Fruit fly (Drosophila melanogaster) whole organism, prepupa: ENCODE results near the gene CG31288.

Experiments used
- CG10631 ChIP-seq: fragments of 200-800 bp; sonication (Bioruptor generic); optimal IDR thresholded peaks from 2 replicates; lab custom pipeline; 2016; ENCODE audit warnings: missing biosample characterization, missing genetic modification characterization
- CG11762 ChIP-seq: fragments of 200-800 bp; sonication (Bioruptor generic); optimal IDR thresholded peaks from 3 replicates; lab custom pipeline; 2016; ENCODE audit warnings: missing biosample characterization, missing genetic modification characterization; ENCODE audit not compliant: insufficient read depth
- CG16779 ChIP-seq: fragments of 200-800 bp; sonication (Bioruptor generic); optimal IDR thresholded peaks from 3 replicates; lab custom pipeline; 2017; ENCODE audit warnings: missing biosample characterization, mild to moderate bottlenecking, missing genetic modification characterization
- CG3032 ChIP-seq: fragments of 200-800 bp; optimal IDR thresholded peaks from 2 replicates; lab custom pipeline; 2019; ENCODE audit warnings: missing biosample characterization, mild to moderate bottlenecking, missing genetic modification characterization, moderate library complexity
- CG6276 ChIP-seq: fragments of 200-800 bp; sonication (Bioruptor generic); optimal IDR thresholded peaks from 2 replicates; lab custom pipeline; 2017; ENCODE audit warnings: missing biosample characterization, mild to moderate bottlenecking, missing genetic modification characterization
- CG6854 ChIP-seq: fragments of 200-800 bp; sonication (Bioruptor generic); optimal IDR thresholded peaks from 2 replicates; lab custom pipeline; 2017; ENCODE audit warnings: missing biosample characterization, mild to moderate bottlenecking, missing genetic modification characterization
- CG7368 ChIP-seq: fragments of 200-800 bp; sonication (Bioruptor generic); optimal IDR thresholded peaks from 3 replicates; lab custom pipeline; 2016; ENCODE audit warnings: missing biosample characterization, missing genetic modification characterization
- CG8119 ChIP-seq: fragments of 200-800 bp; sonication (Bioruptor generic); IDR thresholded peaks from 3 replicates; pipeline ENCODE4 v1.3.6; 2022; ENCODE audit warnings: missing biosample characterization, missing genetic modification characterization
- CG8319 ChIP-seq: fragments of 200-800 bp; sonication (Bioruptor generic); optimal IDR thresholded peaks from 3 replicates; lab custom pipeline; 2016; ENCODE audit warnings: missing biosample characterization, missing genetic modification characterization
- CG8632 ChIP-seq: fragments of 200-800 bp; sonication (Bioruptor generic); optimal IDR thresholded peaks from 3 replicates; lab custom pipeline; 2016; ENCODE audit warnings: missing biosample characterization, missing genetic modification characterization
- CG9139 ChIP-seq: fragments of 200-800 bp; sonication (Bioruptor generic); optimal IDR thresholded peaks from 3 replicates; lab custom pipeline; 2017; ENCODE audit warnings: missing biosample characterization, mild to moderate bottlenecking, missing genetic modification characterization
- Eip75B ChIP-seq: fragments of 200-800 bp; sonication (Bioruptor generic); optimal IDR thresholded peaks from 3 replicates; lab custom pipeline; 2016; ENCODE audit warnings: missing biosample characterization, missing genetic modification characterization
- Eip78C ChIP-seq: fragments of 200-800 bp; sonication (Bioruptor generic); peaks from one replicate; lab custom pipeline; 2016; ENCODE audit warnings: missing biosample characterization, missing genetic modification characterization
- Eip93F ChIP-seq: fragments of 200-800 bp; sonication (Bioruptor generic); optimal IDR thresholded peaks from 2 replicates; lab custom pipeline; 2016; ENCODE audit warnings: missing biosample characterization, mild to moderate bottlenecking, missing genetic modification characterization
- Ets21C ChIP-seq: fragments of 200-800 bp; sonication (Bioruptor generic); optimal IDR thresholded peaks from 3 replicates; lab custom pipeline; 2016; ENCODE audit warnings: missing biosample characterization, missing genetic modification characterization
- Hr38 ChIP-seq: sonication (Bioruptor generic); optimal IDR thresholded peaks from 2 replicates; lab custom pipeline; 2016; ENCODE audit warnings: missing biosample characterization, missing genetic modification characterization
- Hr4 ChIP-seq: fragments of 200-800 bp; sonication (Bioruptor generic); optimal IDR thresholded peaks from 3 replicates; lab custom pipeline; 2016; ENCODE audit warnings: missing biosample characterization, missing genetic modification characterization
- Lpt ChIP-seq: fragments of 200-800 bp; sonication (Bioruptor generic); optimal IDR thresholded peaks from 3 replicates; lab custom pipeline; 2016; ENCODE audit warnings: missing biosample characterization, missing genetic modification characterization
- Smox ChIP-seq: fragments of 200-800 bp; sonication (Bioruptor generic); optimal IDR thresholded peaks from 3 replicates; lab custom pipeline; 2016; ENCODE audit warnings: missing biosample characterization, missing genetic modification characterization
- Sox15 ChIP-seq: fragments of 200-800 bp; sonication (Bioruptor generic); optimal IDR thresholded peaks from 3 replicates; lab custom pipeline; 2016; ENCODE audit warnings: missing biosample characterization, missing genetic modification characterization
- cyc ChIP-seq: fragments of 200-800 bp; sonication (Bioruptor generic); optimal IDR thresholded peaks from 3 replicates; lab custom pipeline; 2016; ENCODE audit warnings: missing biosample characterization, missing genetic modification characterization
- dac ChIP-seq: fragments of 200-800 bp; sonication (Bioruptor generic); optimal IDR thresholded peaks from 2 replicates; lab custom pipeline; 2017; ENCODE audit warnings: missing biosample characterization, mild to moderate bottlenecking, missing genetic modification characterization
- eg ChIP-seq: fragments of 200-800 bp; sonication (Bioruptor generic); IDR thresholded peaks from 3 replicates; pipeline ENCODE4 v1.3.6; 2022; ENCODE audit warnings: missing biosample characterization, missing genetic modification characterization
- esn ChIP-seq: fragments of 200-800 bp; sonication (Bioruptor generic); optimal IDR thresholded peaks from 2 replicates; lab custom pipeline; 2016; ENCODE audit warnings: missing biosample characterization, mild to moderate bottlenecking, missing genetic modification characterization, moderate library complexity
- fd59A ChIP-seq: fragments of 200-800 bp; sonication (Bioruptor generic); optimal IDR thresholded peaks from 2 replicates; lab custom pipeline; 2017; ENCODE audit warnings: missing biosample characterization, mild to moderate bottlenecking, missing genetic modification characterization, missing genetic modification reagents
- fkh ChIP-seq: fragments of 200-800 bp; sonication (Bioruptor generic); optimal IDR thresholded peaks from 3 replicates; lab custom pipeline; 2017; ENCODE audit warnings: missing biosample characterization, mild to moderate bottlenecking, missing genetic modification characterization, moderate library complexity
- lz ChIP-seq: fragments of 200-800 bp; sonication (Bioruptor generic); optimal IDR thresholded peaks from 3 replicates; lab custom pipeline; 2016; ENCODE audit warnings: missing biosample characterization, missing genetic modification characterization
- salr ChIP-seq, 2 experiments: fragments of 200-800 bp; sonication (Bioruptor generic); optimal IDR thresholded peaks; 3 replicates each; lab custom pipeline; 2016 to 2018; ENCODE audit warnings: missing biosample characterization in 2 of 2, missing genetic modification characterization in 2 of 2, mild to moderate bottlenecking in 1 of 2
- ss ChIP-seq, 2 experiments: fragments of 200-800 bp; sonication (Bioruptor generic); optimal IDR thresholded peaks; 2 replicates in 1 of 2; 3 replicates in 1 of 2; lab custom pipeline; 2017 to 2018; ENCODE audit warnings: mild to moderate bottlenecking in 2 of 2, missing biosample characterization in 2 of 2, missing genetic modification characterization in 2 of 2, moderate library complexity in 1 of 2
- svp ChIP-seq: fragments of 200-800 bp; sonication (Bioruptor generic); peaks from one replicate; lab custom pipeline; 2016; ENCODE audit warnings: missing biosample characterization, missing genetic modification characterization
- vri ChIP-seq: fragments of 200-800 bp; sonication (Bioruptor generic); optimal IDR thresholded peaks from 3 replicates; lab custom pipeline; 2016; ENCODE audit warnings: missing biosample characterization, mild to moderate bottlenecking, missing genetic modification characterization

The CG31288 gene

dm6 chr3R:25320051-25320705 is 20.8 kb upstream of the CG31288 start, which contains the start of gene CG10560:
Gene CG10560, minus strand, starts transcription at chr3R:25320101.
- TF ChIP-seq svp (GFP tag; lab: Kevin White, UChicago) (no peak), Ets21C (GFP tag; lab: Kevin White, UChicago) (no peak), Sox15 (GFP tag; lab: Kevin White, UChicago) (no peak), CG8632 (GFP tag; lab: Kevin White, UChicago) (no peak), ss (GFP tag; optimal IDR thresholded peaks at IDR 0.05; lab: Kevin White, UChicago) (no peak), Lpt (GFP tag; lab: Kevin White, UChicago) (no peak)

dm6 chr3R:25318011-25318410 is 18.7 kb upstream of the CG31288 start, which contains the start of gene CG10553:
Gene CG10553, minus strand, starts transcription at chr3R:25318111.
- no peak for TF ChIP-seq CG6276
- no peak for TF ChIP-seq Hr4 (GFP tag; lab: Kevin White, UChicago)
- no peak for TF ChIP-seq Eip93F (GFP tag; lab: Kevin White, UChicago)
- no peak for TF ChIP-seq CG9139 (GFP tag; lab: Kevin White, UChicago)
- no peak for TF ChIP-seq CG8319 (GFP tag; lab: Kevin White, UChicago)
- no peak for TF ChIP-seq dac (GFP tag; lab: Kevin White, UChicago)
- TF ChIP-seq CG11762 (GFP tag; lab: Kevin White, UChicago), result no peak
- TF ChIP-seq lz (GFP tag; lab: Kevin White, UChicago), result no peak

dm6 chr3R:25316016-25316415 is 16.7 kb upstream of the CG31288 start, which contains the start of gene CG10559:
Gene CG10559, minus strand, starts transcription at chr3R:25316116.
- TF ChIP-seq CG7368 (GFP tag; lab: Kevin White, UChicago), result no peak
- TF ChIP-seq fkh, result peak; percentile 45

- TF ChIP-seq CG16779 (tag; lab: Kevin White, UChicago), result no peak
- no peak for TF ChIP-seq Hr4 (GFP tag; lab: Kevin White, UChicago)
- TF ChIP-seq vri (GFP tag; lab: Kevin White, UChicago), result peak; percentile 55
Measured at dm6 chr3R:25313771-25314170, 14.4 kb upstream of the CG31288 start, which contains the start of gene CG31087. Gene CG31087, minus strand, starts transcription at chr3R:25313833.

dm6 chr3R:25312583-25312982 is 13.2 kb upstream of the CG31288 start:
- TF ChIP-seq CG6854 (no peak), ss (GFP tag; optimal IDR thresholded peaks at IDR 0.05; lab: Kevin White, UChicago) (no peak), vri (GFP tag; lab: Kevin White, UChicago) (no peak), Eip78C (GFP tag; lab: Kevin White, UChicago) (no peak), Eip75B (no peak), dac (GFP tag; lab: Kevin White, UChicago) (no peak), CG3032 (no peak), Smox (no peak), CG8119 (no peak), Hr4 (GFP tag; lab: Kevin White, UChicago) (no peak), Hr38 (GFP tag; lab: Kevin White, UChicago) (no peak), cyc (GFP tag; lab: Kevin White, UChicago) (no peak)
- TF ChIP-seq, all 60 proteins: peak for 0

dm6 chr3R:25310843-25311242 is 11.5 kb upstream of the CG31288 start, which contains the start of gene CG31099:
Gene CG31099, minus strand, starts transcription at chr3R:25310943.
- TF ChIP-seq CG8319 (GFP tag; lab: Kevin White, UChicago) (no peak), Hr38 (GFP tag; lab: Kevin White, UChicago) (no peak), CG10631 (GFP tag; lab: Kevin White, UChicago) (no peak), CG8119 (no peak), salr (GFP tag; optimal IDR thresholded peaks at IDR 0.05; lab: Kevin White, UChicago) (no peak), eg (GFP tag; lab: Robert Waterston, UW) (no peak), Smox (no peak), fd59A (GFP tag; lab: Kevin White, UChicago) (no peak), vri (GFP tag; lab: Kevin White, UChicago) (no peak), esn (GFP tag; lab: Kevin White, UChicago) (no peak)
